Worm (Caenorhabditis elegans) whole organism, L4/young adult: ENCODE measurements around the gene unc-52.

Experiments
- W03F9.2 ChIP-seq: fragments of 150-350 bp; optimal IDR thresholded peaks from 2 replicates; lab custom pipeline; 2014; ENCODE audit warnings: missing biosample characterization, missing genetic modification characterization
- dao-5 ChIP-seq: sonication (generic microtip); optimal IDR thresholded peaks from 2 replicates; lab custom pipeline; 2016; ENCODE audit warnings: missing genotype, missing genetic modification characterization, moderate library complexity, missing compliant biosample characterization
- him-1 ChIP-seq: sonication (generic microtip); optimal IDR thresholded peaks from 2 replicates; lab custom pipeline; 2016; ENCODE audit warnings: missing genotype, missing genetic modification reagents, missing genetic modification characterization, missing compliant biosample characterization

unc-52 gene

ce11 chrII:14670175-14670574 is 14.1 kb downstream of the unc-52 start:
- TF ChIP-seq him-1 (tag; lab: Kevin White, UChicago) (no peak), W03F9.2 (tag; lab: Kevin White, UChicago) (no peak)

- TF ChIP-seq him-1 (tag; lab: Kevin White, UChicago) (no peak), W03F9.2 (tag; lab: Kevin White, UChicago) (no peak), dao-5 (tag; lab: Kevin White, UChicago) (no peak)
Measured at ce11 chrII:14668608-14669007, 15.6 kb downstream of the unc-52 start.

ce11 chrII:14666274-14666673 is 18.0 kb downstream of the unc-52 start:
- TF ChIP-seq him-1 (tag; lab: Kevin White, UChicago) (no peak), W03F9.2 (tag; lab: Kevin White, UChicago) (no peak), dao-5 (tag; lab: Kevin White, UChicago) (no peak)

- TF ChIP-seq W03F9.2 (tag; lab: Kevin White, UChicago) (no peak), him-1 (tag; lab: Kevin White, UChicago) (no peak), dao-5 (tag; lab: Kevin White, UChicago) (no peak)
Measured at ce11 chrII:14664647-14665518, 19.4 kb downstream of the unc-52 start.

- no peak for TF ChIP-seq dao-5 (tag; lab: Kevin White, UChicago)
- no peak for TF ChIP-seq him-1 (tag; lab: Kevin White, UChicago)
- TF ChIP-seq W03F9.2 (tag; lab: Kevin White, UChicago) = no peak
Measured at ce11 chrII:14647550-14647949, 36.7 kb downstream of the unc-52 start.

- TF ChIP-seq W03F9.2 (tag; lab: Kevin White, UChicago) = no peak
- TF ChIP-seq dao-5 (tag; lab: Kevin White, UChicago) = no peak
- TF ChIP-seq him-1 (tag; lab: Kevin White, UChicago) = no peak
Measured at ce11 chrII:14645290-14645689, 39.0 kb downstream of the unc-52 start.

- TF ChIP-seq dao-5 (tag; lab: Kevin White, UChicago) (no peak), him-1 (tag; lab: Kevin White, UChicago) (no peak), W03F9.2 (tag; lab: Kevin White, UChicago) (no peak)
Measured at ce11 chrII:14644465-14644864, 39.8 kb downstream of the unc-52 start.

ce11 chrII:14643983-14644382 is 40.3 kb downstream of the unc-52 start, which contains the start of gene atgp-2:
TSS of gene atgp-2 (minus strand) at chrII:14644083.
- TF ChIP-seq dao-5 (tag; lab: Kevin White, UChicago) = no peak
- TF ChIP-seq him-1 (tag; lab: Kevin White, UChicago) = no peak
- no peak for TF ChIP-seq W03F9.2 (tag; lab: Kevin White, UChicago)

- TF ChIP-seq him-1 (tag; lab: Kevin White, UChicago) (no peak), dao-5 (tag; lab: Kevin White, UChicago) (no peak), W03F9.2 (tag; lab: Kevin White, UChicago) (no peak)
Measured at ce11 chrII:14636737-14637136, 47.5 kb downstream of the unc-52 start, which contains the start of gene sre-13. TSS of gene sre-13 (minus strand) at chrII:14636837.

ce11 chrII:14635179-14635578 is 49.1 kb downstream of the unc-52 start:
- no peak for TF ChIP-seq him-1 (tag; lab: Kevin White, UChicago)
- TF ChIP-seq dao-5 (tag; lab: Kevin White, UChicago) = peak; percentile 66

- no peak for TF ChIP-seq dao-5 (tag; lab: Kevin White, UChicago)
- TF ChIP-seq W03F9.2 (tag; lab: Kevin White, UChicago) = no peak
- TF ChIP-seq him-1 (tag; lab: Kevin White, UChicago) = no peak
Measured at ce11 chrII:14634042-14634441, 50.2 kb downstream of the unc-52 start.

ce11 chrII:14632823-14633222 is 51.4 kb downstream of the unc-52 start, which contains the start of gene C38C6.3:
TSS of gene C38C6.3 (plus strand) at chrII:14633123.
- no peak for TF ChIP-seq him-1 (tag; lab: Kevin White, UChicago)
- no peak for TF ChIP-seq dao-5 (tag; lab: Kevin White, UChicago)
- TF ChIP-seq W03F9.2 (tag; lab: Kevin White, UChicago) = no peak

ce11 chrII:14627330-14627729 is 56.9 kb downstream of the unc-52 start, which contains the start of gene tag-297:
TSS of gene tag-297 (plus strand) at chrII:14627630.
- TF ChIP-seq W03F9.2 (tag; lab: Kevin White, UChicago) (no peak), him-1 (tag; lab: Kevin White, UChicago) (no peak), dao-5 (tag; lab: Kevin White, UChicago) (no peak)

ce11 chrII:14626883-14627282 is 57.4 kb downstream of the unc-52 start:
- TF ChIP-seq dao-5 (tag; lab: Kevin White, UChicago) (no peak), him-1 (tag; lab: Kevin White, UChicago) (no peak), W03F9.2 (tag; lab: Kevin White, UChicago) (no peak)
